Worm (Caenorhabditis elegans) whole organism, late embryonic: ENCODE measurements around the gene fut-1.

Experiments
- ceh-9 ChIP-seq: sonication (generic microtip); optimal IDR thresholded peaks from 2 replicates; lab custom pipeline; 2016; ENCODE audit warnings: mild to moderate bottlenecking, missing genetic modification characterization, inconsistent platforms, missing compliant biosample characterization
- elt-2 ChIP-seq: sonication (generic microtip); optimal IDR thresholded peaks from 2 replicates; lab custom pipeline; 2016; ENCODE audit warnings: missing genetic modification reagents, missing genetic modification characterization, missing compliant biosample characterization
- ets-4 ChIP-seq: sonication (generic microtip); optimal IDR thresholded peaks from 2 replicates; lab custom pipeline; 2016; ENCODE audit warnings: missing genetic modification characterization, missing compliant biosample characterization
- lin-11 ChIP-seq: fragments of 200-800 bp; sonication (Bioruptor generic); optimal IDR thresholded peaks from 2 replicates; lab custom pipeline; 2018; ENCODE audit warnings: mild to moderate bottlenecking, missing genetic modification characterization, missing compliant biosample characterization
- pha-4 ChIP-seq: fragments of 150-350 bp; optimal IDR thresholded peaks from 2 replicates; lab custom pipeline; 2018; ENCODE audit warnings: missing biosample characterization, missing genetic modification reagents, missing genetic modification characterization
- pqm-1 ChIP-seq: sonication (generic microtip); optimal IDR thresholded peaks from 2 replicates; lab custom pipeline; 2016; ENCODE audit warnings: missing genetic modification characterization, missing compliant biosample characterization
- ttx-3 ChIP-seq: sonication (generic microtip); optimal IDR thresholded peaks from 2 replicates; lab custom pipeline; 2016; ENCODE audit warnings: missing genetic modification reagents, missing genetic modification characterization, missing compliant biosample characterization
- unc-86 ChIP-seq: sonication (generic microtip); optimal IDR thresholded peaks from 2 replicates; lab custom pipeline; 2016; ENCODE audit warnings: missing genetic modification characterization, missing compliant biosample characterization

ce11 chrII:8742972-8743371 is 16.4 kb downstream of the fut-1 start:
- TF ChIP-seq ceh-9 (tag; lab: Kevin White, UChicago) (no peak), ttx-3 (tag; lab: Kevin White, UChicago) (no peak), ets-4 (tag; lab: Kevin White, UChicago) (no peak), unc-86 (no peak), elt-2 (no peak), lin-11 (tag; lab: Kevin White, UChicago) (no peak), pqm-1 (tag; lab: Kevin White, UChicago) (no peak), pha-4 (no peak)
